Worm (Caenorhabditis elegans) whole organism, L4 larva: ENCODE measurements around the gene col-147.

Experiments
- R02D3.7 ChIP-seq: fragments of 150-350 bp; sonication (generic microtip); optimal IDR thresholded peaks from 3 replicates; lab custom pipeline; 2014; ENCODE audit warnings: missing biosample characterization, missing genetic modification characterization
- Y48G9A.11 ChIP-seq: fragments of 200-800 bp; sonication (Bioruptor generic); IDR thresholded peaks from 2 replicates; pipeline ENCODE4 v1.3.6; 2022; ENCODE audit warnings: missing genetic modification reagents, missing genetic modification characterization, missing compliant biosample characterization
- ceh-82 ChIP-seq: sonication (generic microtip); optimal IDR thresholded peaks from 2 replicates; lab custom pipeline; 2017; ENCODE audit warnings: missing biosample characterization, missing genetic modification characterization
- ces-1 ChIP-seq: fragments of 150-350 bp; sonication (generic microtip); optimal IDR thresholded peaks from 4 replicates; lab custom pipeline; 2014; ENCODE audit warnings: missing biosample characterization, missing genetic modification reagents, missing genetic modification characterization
- lim-7 ChIP-seq: fragments of 200-800 bp; sonication (Bioruptor generic); IDR thresholded peaks from 2 replicates; pipeline ENCODE4 v1.3.6; 2022; ENCODE audit warnings: missing genetic modification characterization, missing compliant biosample characterization
- lin-13 ChIP-seq: fragments of 150-350 bp; optimal IDR thresholded peaks from 2 replicates; lab custom pipeline; 2014; ENCODE audit warnings: missing biosample characterization, missing genetic modification reagents, missing genetic modification characterization
- nhr-11 ChIP-seq: fragments of 150-350 bp; optimal IDR thresholded peaks from 2 replicates; lab custom pipeline; 2014; ENCODE audit warnings: missing biosample characterization, missing genetic modification characterization
- nhr-28 ChIP-seq: fragments of 150-350 bp; optimal IDR thresholded peaks from 2 replicates; lab custom pipeline; 2014; ENCODE audit warnings: missing biosample characterization, missing genetic modification characterization
- nhr-77 ChIP-seq: fragments of 150-350 bp; optimal IDR thresholded peaks from 2 replicates; lab custom pipeline; 2014; ENCODE audit warnings: missing biosample characterization, missing genetic modification characterization

DNA sequence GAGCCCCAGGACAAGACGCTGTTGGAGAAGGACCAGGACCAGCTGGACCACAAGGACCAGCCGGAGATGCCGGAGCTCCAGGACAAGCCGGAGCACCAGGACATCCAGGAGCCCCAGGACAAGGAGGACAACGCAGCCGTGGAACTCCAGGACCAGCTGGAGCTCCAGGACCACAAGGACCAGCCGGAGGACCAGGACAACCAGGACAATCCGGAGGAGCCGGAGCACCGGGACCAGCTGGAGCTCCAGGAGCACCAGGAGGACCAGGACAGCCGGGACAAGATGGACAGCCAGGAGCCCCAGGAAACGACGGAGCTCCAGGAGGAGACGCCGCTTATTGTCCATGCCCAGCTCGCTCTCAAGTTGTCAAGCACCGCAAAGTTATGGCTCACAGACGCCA lies 2.6 kb downstream of the col-147 start:
- TF ChIP-seq nhr-11 (tag; lab: Kevin White, UChicago), result no peak
- 0 out of 2 replicates have a peak, but pooled peaks have one; percentile 46 for TF ChIP-seq Y48G9A.11 (GFP tag; lab: Robert Waterston, UW)
- 0 out of 2 replicates have a peak, but pooled peaks have one; percentile 28 for TF ChIP-seq lim-7 (GFP tag; lab: Robert Waterston, UW)
- TF ChIP-seq R02D3.7, result no peak
- TF ChIP-seq ces-1, result no peak
- no peak for TF ChIP-seq ceh-82
- TF ChIP-seq nhr-77 (tag; lab: Kevin White, UChicago), result no peak
- no peak for TF ChIP-seq lin-13
- TF ChIP-seq nhr-28 (tag; lab: Kevin White, UChicago), result no peak
